Worm (Caenorhabditis elegans) whole organism, L4 larva: Measurements from ENCODE around the gene R144.11.

Experiments used
- F10B5.3 ChIP-seq: sonication (generic microtip); optimal IDR thresholded peaks from 2 replicates; lab custom pipeline; 2016; ENCODE audit warnings: mild to moderate bottlenecking, missing genetic modification characterization, missing compliant biosample characterization
- F37D6.2 ChIP-seq: sonication (generic microtip); optimal IDR thresholded peaks from 2 replicates; lab custom pipeline; 2016; ENCODE audit warnings: mild to moderate bottlenecking, missing genetic modification characterization, missing compliant biosample characterization
- F49E8.2 ChIP-seq: sonication (generic microtip); optimal IDR thresholded peaks from 2 replicates; lab custom pipeline; 2016; ENCODE audit warnings: missing compliant biosample characterization, mild to moderate bottlenecking, missing genetic modification characterization, borderline replicate concordance
- Y48G9A.11 ChIP-seq: fragments of 200-800 bp; sonication (Bioruptor generic); IDR thresholded peaks from 2 replicates; pipeline ENCODE4 v1.3.6; 2022; ENCODE audit warnings: missing genetic modification reagents, missing genetic modification characterization, missing compliant biosample characterization
- ZK546.5 ChIP-seq, 2 experiments: sonication (generic microtip); optimal IDR thresholded peaks; 2 replicates each; lab custom pipeline; 2017; ENCODE audit warnings: missing biosample characterization in 2 of 2, missing genetic modification characterization in 2 of 2
- aha-1 ChIP-seq: fragments of 150-350 bp; peaks from one replicate; lab custom pipeline; 2014; ENCODE audit warnings: missing biosample characterization, missing genetic modification characterization
- ceh-62 ChIP-seq: sonication (generic microtip); optimal IDR thresholded peaks from 2 replicates; lab custom pipeline; 2017; ENCODE audit warnings: missing biosample characterization, missing genetic modification characterization
- ceh-82 ChIP-seq: sonication (generic microtip); optimal IDR thresholded peaks from 2 replicates; lab custom pipeline; 2017; ENCODE audit warnings: missing biosample characterization, missing genetic modification characterization
- daf-8 ChIP-seq: fragments of 200-800 bp; sonication (Bioruptor generic); IDR thresholded peaks from 2 replicates; pipeline ENCODE4 v1.3.6; 2022; ENCODE audit warnings: missing genetic modification characterization, missing compliant biosample characterization
- dpl-1 ChIP-seq: fragments of 150-350 bp; optimal IDR thresholded peaks from 2 replicates; lab custom pipeline; 2014; ENCODE audit warnings: missing biosample characterization, missing genetic modification reagents, missing genetic modification characterization
- egl-43 ChIP-seq: fragments of 200-800 bp; sonication (Bioruptor generic); IDR thresholded peaks from 2 replicates; pipeline ENCODE4 v1.3.6; 2022; ENCODE audit warnings: missing genetic modification reagents, missing genetic modification characterization, missing compliant biosample characterization
- hif-1 ChIP-seq, 2 experiments: sonication (generic microtip); optimal IDR thresholded peaks; 2 replicates each; lab custom pipeline; 2016 to 2017; ENCODE audit warnings: missing compliant biosample characterization in 2 of 2, missing genetic modification characterization in 2 of 2, missing genetic modification reagents in 2 of 2, missing genotype in 2 of 2, mild to moderate bottlenecking in 1 of 2
- lim-7 ChIP-seq: fragments of 200-800 bp; sonication (Bioruptor generic); IDR thresholded peaks from 2 replicates; pipeline ENCODE4 v1.3.6; 2022; ENCODE audit warnings: missing genetic modification characterization, missing compliant biosample characterization
- lin-1 ChIP-seq: fragments of 200-800 bp; sonication (Bioruptor generic); IDR thresholded peaks from 2 replicates; pipeline ENCODE4 v1.3.6; 2022; ENCODE audit warnings: missing genetic modification reagents, missing genetic modification characterization, missing compliant biosample characterization
- lsy-2 ChIP-seq, 2 experiments: fragments of 150-350 bp in 1 of 2; sonication (generic microtip) in 1 of 2; optimal IDR thresholded peaks; 2 replicates each; lab custom pipeline; 2014 to 2017; ENCODE audit warnings: missing biosample characterization in 2 of 2, missing genetic modification characterization in 2 of 2
- mdt-29 ChIP-seq: fragments of 200-800 bp; sonication (Bioruptor generic); IDR thresholded peaks from 2 replicates; pipeline ENCODE4 v1.3.6; 2022; ENCODE audit warnings: missing genetic modification reagents, missing genetic modification characterization, missing compliant biosample characterization
- mes-2 ChIP-seq: sonication (generic microtip); optimal IDR thresholded peaks from 2 replicates; lab custom pipeline; 2016; ENCODE audit warnings: missing genotype, mild to moderate bottlenecking, missing genetic modification characterization, missing compliant biosample characterization; ENCODE audit not compliant: poor library complexity, severe bottlenecking
- mxl-2 ChIP-seq: fragments of 200-800 bp; sonication (Bioruptor generic); conservative IDR thresholded peaks from 2 replicates; pipeline ENCODE4 v1.3.6; 2022; ENCODE audit warnings: missing genetic modification reagents, missing genetic modification characterization, missing compliant biosample characterization
- mxl-3 ChIP-seq: fragments of 200-800 bp; sonication (Bioruptor generic); optimal IDR thresholded peaks from 2 replicates; lab custom pipeline; 2018; ENCODE audit warnings: mild to moderate bottlenecking, missing genetic modification characterization, missing compliant biosample characterization
- nhr-11 ChIP-seq: fragments of 150-350 bp; optimal IDR thresholded peaks from 2 replicates; lab custom pipeline; 2014; ENCODE audit warnings: missing biosample characterization, missing genetic modification characterization
- nhr-41 ChIP-seq: fragments of 200-800 bp; sonication (Bioruptor generic); IDR thresholded peaks from 2 replicates; pipeline ENCODE4 v1.3.6; 2022; ENCODE audit warnings: missing genetic modification reagents, missing genetic modification characterization, missing compliant biosample characterization
- nhr-76 ChIP-seq: fragments of 150-350 bp; optimal IDR thresholded peaks from 2 replicates; lab custom pipeline; 2014; ENCODE audit warnings: missing biosample characterization, missing genetic modification characterization
- pqm-1 ChIP-seq: sonication (generic microtip); optimal IDR thresholded peaks from 2 replicates; lab custom pipeline; 2017; ENCODE audit warnings: missing biosample characterization, missing genetic modification characterization
- sdz-12 ChIP-seq: fragments of 200-800 bp; sonication (Bioruptor generic); optimal IDR thresholded peaks from 2 replicates; lab custom pipeline; 2018; ENCODE audit warnings: mild to moderate bottlenecking, missing genetic modification characterization, missing compliant biosample characterization
- set-16 ChIP-seq: fragments of 200-800 bp; sonication (Bioruptor generic); IDR thresholded peaks from 2 replicates; pipeline ENCODE4 v1.3.6; 2022; ENCODE audit warnings: missing genetic modification reagents, missing genetic modification characterization, missing compliant biosample characterization
- snpc-1.2 ChIP-seq: fragments of 200-800 bp; sonication (Bioruptor generic); IDR thresholded peaks from 2 replicates; pipeline ENCODE4 v1.3.6; 2022; ENCODE audit warnings: missing genetic modification reagents, missing genetic modification characterization, missing compliant biosample characterization
- snpc-4 ChIP-seq: fragments of 150-350 bp; optimal IDR thresholded peaks from 2 replicates; lab custom pipeline; 2014; ENCODE audit warnings: missing biosample characterization, missing genetic modification characterization
- tra-1 ChIP-seq: fragments of 200-800 bp; sonication (Bioruptor generic); IDR thresholded peaks from 2 replicates; pipeline ENCODE4 v1.3.6; 2022; ENCODE audit warnings: missing genetic modification reagents, missing genetic modification characterization, missing compliant biosample characterization
- unc-130 ChIP-seq: sonication (generic microtip); optimal IDR thresholded peaks from 2 replicates; lab custom pipeline; 2016; ENCODE audit warnings: missing genetic modification reagents, missing genetic modification characterization, missing compliant biosample characterization
- unc-39 ChIP-seq: sonication (generic microtip); optimal IDR thresholded peaks from 2 replicates; lab custom pipeline; 2017; ENCODE audit warnings: missing biosample characterization, missing genetic modification characterization
- zag-1 ChIP-seq: fragments of 150-350 bp; optimal IDR thresholded peaks from 2 replicates; lab custom pipeline; 2014; ENCODE audit warnings: missing biosample characterization, missing genetic modification characterization
- ztf-11 ChIP-seq: fragments of 150-350 bp; optimal IDR thresholded peaks from 2 replicates; lab custom pipeline; 2014; ENCODE audit warnings: missing biosample characterization, missing genetic modification characterization

Gene R144.11

ce11 chrIII:5006881-5007280 lies 1.7 kb downstream of the R144.11 start, which contains the start of gene R144.12:
Gene R144.12 (minus strand): TSS chrIII:5006981.
- TF ChIP-seq daf-8 (GFP tag; lab: Robert Waterston, UW) (no peak), ceh-82 (no peak), nhr-76 (tag; lab: Kevin White, UChicago) (no peak), mxl-2 (GFP tag; lab: Robert Waterston, UW) (no peak)

- TF ChIP-seq hif-1 (tag; optimal IDR thresholded peaks at IDR 0.05; lab: Kevin White, UChicago) (no peak), aha-1 (tag; lab: Kevin White, UChicago) (no peak), mxl-2 (GFP tag; lab: Robert Waterston, UW) (no peak), mxl-3 (GFP tag; lab: Kevin White, UChicago) (no peak), ztf-11 (tag; lab: Kevin White, UChicago) (no peak), nhr-11 (tag; lab: Kevin White, UChicago) (no peak), snpc-1.2 (no peak), lim-7 (no peak), set-16 (GFP tag; lab: Robert Waterston, UW) (no peak), pqm-1 (no peak), sdz-12 (GFP tag; lab: Kevin White, UChicago) (no peak), F49E8.2 (tag; lab: Kevin White, UChicago) (no peak), unc-130 (GFP tag; lab: Kevin White, UChicago) (no peak), zag-1 (tag; lab: Kevin White, UChicago) (no peak), nhr-41 (GFP tag; lab: Robert Waterston, UW) (no peak), lin-1 (no peak), F10B5.3 (tag; lab: Kevin White, UChicago) (no peak), ceh-62 (tag; lab: Kevin White, UChicago) (no peak)
These were observed 4.0 kb downstream of the R144.11 start, which contains the start of gene R144.6 for ce11 chrIII:5004621-5005020. Gene R144.6 (minus strand): TSS chrIII:5004721.

ce11 chrIII:5002231-5002630 lies 6.4 kb downstream of the R144.11 start, which contains the start of gene R144.10:
Gene R144.10 (minus strand): TSS chrIII:5002331.
- TF ChIP-seq ZK546.5 (tag; optimal IDR thresholded peaks at IDR 0.05; lab: Kevin White, UChicago) (no peak), egl-43 (GFP tag; lab: Robert Waterston, UW) (no peak), unc-39 (tag; lab: Kevin White, UChicago) (no peak), zag-1 (tag; lab: Kevin White, UChicago) (no peak), mdt-29 (GFP tag; lab: Robert Waterston, UW) (no peak), F37D6.2 (tag; lab: Kevin White, UChicago) (no peak)

ce11 chrIII:4998956-4999425 lies 9.6 kb downstream of the R144.11 start, which contains the start of gene smcr-8:
Gene smcr-8 (plus strand): TSS chrIII:4999375.
- TF ChIP-seq hif-1 (tag; optimal IDR thresholded peaks at IDR 0.05; lab: Kevin White, UChicago), result peak in 1 of 2 experiments; percentile 44
- TF ChIP-seq unc-130 (GFP tag; lab: Kevin White, UChicago), result peak; percentile 88
- peak; percentile 4 for TF ChIP-seq dpl-1
- TF ChIP-seq tra-1 (GFP tag; lab: Robert Waterston, UW), result 0 out of 2 replicates have a peak, but pooled peaks have one; percentile 30
- TF ChIP-seq mes-2 (tag; lab: Kevin White, UChicago), result peak; percentile 74
- peak in 1 of 2 experiments; percentile 2 for TF ChIP-seq lsy-2 (tag; optimal IDR thresholded peaks at IDR 0.05; lab: Kevin White, UChicago)
- TF ChIP-seq Y48G9A.11 (GFP tag; lab: Robert Waterston, UW), result 0 out of 2 replicates have a peak, but pooled peaks have one; percentile 30
- no peak for TF ChIP-seq snpc-4
- no peak for TF ChIP-seq mxl-3 (GFP tag; lab: Kevin White, UChicago)
